Fruit fly (Drosophila melanogaster): ENCODE results near the gene CG12099.
A peak's percentile ranks its signal among the peaks of the same experiment; 100 is the strongest.

Gene CG12099

dm6 chr3L:1584781-1585180, 26.5 kb upstream of the CG12099 start (continued):
- no peak for TF ChIP-seq Neu2 (GFP tag; optimal IDR thresholded peaks at IDR 0.05; ENCODE audit: borderline replicate concordance)
- TF ChIP-seq bbx (GFP tag; IDR thresholded peaks at IDR 0.05; ENCODE audit: partially characterized antibody) = no peak
- TF ChIP-seq psq (GFP tag; optimal IDR thresholded peaks at IDR 0.05) = no peak
- TF ChIP-seq Bdp1 (GFP tag; optimal IDR thresholded peaks at IDR 0.05) = no peak
- no peak for TF ChIP-seq Bgb (GFP tag; IDR thresholded peaks at IDR 0.05; ENCODE audit: partially characterized antibody)
- TF ChIP-seq Dref (GFP tag; IDR thresholded peaks at IDR 0.05) = no peak
- TF ChIP-seq CG17361 (GFP tag; IDR thresholded peaks at IDR 0.05) = 0 out of 3 replicates have a peak, but pooled peaks have one; percentile 39
- peak; percentile 41; the same call in 1 of the 2 replicates for TF ChIP-seq ssp (GFP tag; IDR thresholded peaks at IDR 0.05)
- no peak for TF ChIP-seq Ets97D (GFP tag; optimal IDR thresholded peaks at IDR 0.05)
- no peak for TF ChIP-seq CHES-1-like (GFP tag; optimal IDR thresholded peaks at IDR 0.05)
- no peak for TF ChIP-seq pan (optimal IDR thresholded peaks at IDR 0.05)
- peak in 1 of 2 experiments; percentile 47 for TF ChIP-seq pan (GFP tag; optimal IDR thresholded peaks at IDR 0.05 in 1 of 2, IDR thresholded peaks at IDR 0.05 in 1 of 2)
- no peak for TF ChIP-seq Bteb2 (GFP tag; optimal IDR thresholded peaks at IDR 0.05)
- no peak for TF ChIP-seq Six4 (GFP tag; optimal IDR thresholded peaks at IDR 0.05)
- no peak for TF ChIP-seq Hand (GFP tag; optimal IDR thresholded peaks at IDR 0.05)
- TF ChIP-seq fd3F (GFP tag; optimal IDR thresholded peaks at IDR 0.05) = no peak
- TF ChIP-seq Dp (GFP tag; optimal IDR thresholded peaks at IDR 0.05) = no peak
- TF ChIP-seq CG4360 (GFP tag; IDR thresholded peaks at IDR 0.05) = no peak
- no peak for TF ChIP-seq CG1647 (GFP tag; optimal IDR thresholded peaks at IDR 0.05)
- no peak for TF ChIP-seq BtbVII (GFP tag; optimal IDR thresholded peaks at IDR 0.05)
- TF ChIP-seq Optix (GFP tag; IDR thresholded peaks at IDR 0.05) = 0 out of 3 replicates have a peak, but pooled peaks have one; percentile 29
- TF ChIP-seq CG15479 (GFP tag; optimal IDR thresholded peaks at IDR 0.05) = no peak
- no peak for TF ChIP-seq Poxn (GFP tag; IDR thresholded peaks at IDR 0.05)
- TF ChIP-seq sr (GFP tag; IDR thresholded peaks at IDR 0.05) = 0 out of 3 replicates have a peak, but pooled peaks have one; percentile 36
- TF ChIP-seq luna (GFP tag; optimal IDR thresholded peaks at IDR 0.05) = no peak
- no peak for TF ChIP-seq CG10321 (GFP tag; IDR thresholded peaks at IDR 0.05)
- no peak for TF ChIP-seq Atf6 (GFP tag; IDR thresholded peaks at IDR 0.05)
- TF ChIP-seq nmo (GFP tag; optimal IDR thresholded peaks at IDR 0.05) = peak; percentile 2
- no peak for TF ChIP-seq Mad (GFP tag; optimal IDR thresholded peaks at IDR 0.05)
- TF ChIP-seq CG5953 (GFP tag; IDR thresholded peaks at IDR 0.05) = no peak
- TF ChIP-seq HLH3B (GFP tag; IDR thresholded peaks at IDR 0.05) = peak; percentile 45; the same call in 1 of the 2 replicates
- no peak for TF ChIP-seq exex (tag; optimal IDR thresholded peaks at IDR 0.05)
- no peak for TF ChIP-seq CG11723 (GFP tag; optimal IDR thresholded peaks at IDR 0.05)
- TF ChIP-seq CG10979 (tag; optimal IDR thresholded peaks at IDR 0.05) = peak; percentile 24
- TF ChIP-seq HmgD (GFP tag; optimal IDR thresholded peaks at IDR 0.05) = no peak
- TF ChIP-seq az2 (GFP tag; optimal IDR thresholded peaks at IDR 0.05) = no peak
- peak; percentile 16; the same call in 1 of the 3 replicates for TF ChIP-seq croc (GFP tag; conservative IDR thresholded peaks at IDR 0.05)
- no peak for TF ChIP-seq CG30020 (tag; optimal IDR thresholded peaks at IDR 0.05)
- no peak for TF ChIP-seq HLH4C (GFP tag; IDR thresholded peaks at IDR 0.05; ENCODE audit: partially characterized antibody)
- no peak for TF ChIP-seq CG7928 (GFP tag; optimal IDR thresholded peaks at IDR 0.05)
- TF ChIP-seq ara (GFP tag; IDR thresholded peaks at IDR 0.05) = peak; percentile 50; the same call in 1 of the 2 replicates
- TF ChIP-seq fu2 (GFP tag; optimal IDR thresholded peaks at IDR 0.05) = no peak
- TF ChIP-seq CG3995 (GFP tag; optimal IDR thresholded peaks at IDR 0.05) = no peak
- TF ChIP-seq nom (GFP tag; optimal IDR thresholded peaks at IDR 0.05) = peak; percentile 66
- no peak for TF ChIP-seq slbo (GFP tag; IDR thresholded peaks at IDR 0.05)
- TF ChIP-seq CG1603 (tag; optimal IDR thresholded peaks at IDR 0.05) = peak; percentile 13
- no peak for TF ChIP-seq CG10267 (tag; optimal IDR thresholded peaks at IDR 0.05)
- no peak for TF ChIP-seq CG4328 (GFP tag; optimal IDR thresholded peaks at IDR 0.05)
- TF ChIP-seq sd (tag; optimal IDR thresholded peaks at IDR 0.05) = no peak
- TF ChIP-seq D (optimal IDR thresholded peaks at IDR 0.05) = no peak
- TF ChIP-seq D (GFP tag; optimal IDR thresholded peaks at IDR 0.05) = no peak
- TF ChIP-seq bcd (GFP tag; optimal IDR thresholded peaks at IDR 0.05) = no peak
